Fruit fly (Drosophila melanogaster): ENCODE results near the gene hiro.

The hiro gene

dm6 chr3L:675856-676255, 11.9 kb downstream of the hiro start:
- TF ChIP-seq Pif1A (GFP tag; optimal IDR thresholded peaks at IDR 0.05) (no peak), CG13204 (GFP tag; optimal IDR thresholded peaks at IDR 0.05) (no peak), Pif1B (GFP tag; optimal IDR thresholded peaks at IDR 0.05) (no peak), Ets98B (GFP tag; IDR thresholded peaks at IDR 0.05) (no peak), Snoo (tag; optimal IDR thresholded peaks at IDR 0.05) (no peak), CG8301 (tag; optimal IDR thresholded peaks at IDR 0.05) (no peak), EcR (GFP tag; optimal IDR thresholded peaks at IDR 0.05) (no peak), CG15710 (tag; optimal IDR thresholded peaks at IDR 0.05) (no peak)

DNA sequence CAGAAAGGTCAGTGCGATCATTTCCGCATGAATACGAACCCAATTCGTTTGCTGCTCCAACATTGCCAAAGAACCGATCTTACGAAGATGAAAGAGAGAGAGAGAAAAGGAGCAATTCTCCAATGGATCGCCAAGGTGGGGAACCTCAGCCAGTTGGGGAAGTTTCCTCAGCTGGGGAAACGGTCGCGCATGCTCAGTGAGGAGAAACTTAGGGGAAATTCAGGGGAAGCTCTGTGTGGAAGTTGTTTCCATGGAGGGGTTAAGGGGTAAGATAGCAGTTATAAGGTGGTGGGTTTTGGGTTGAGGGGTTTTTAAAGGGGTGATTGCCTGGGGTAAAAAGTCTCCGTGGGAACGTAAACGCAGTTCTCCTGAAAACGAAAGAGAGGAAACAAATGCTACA, 14.4 kb downstream of the hiro start:
- TF ChIP-seq EcR (GFP tag; optimal IDR thresholded peaks at IDR 0.05), result no peak
- no peak for TF ChIP-seq D1 (tag; optimal IDR thresholded peaks at IDR 0.05)
- TF ChIP-seq CG13204 (GFP tag; optimal IDR thresholded peaks at IDR 0.05), result no peak
- TF ChIP-seq CG4496 (GFP tag; IDR thresholded peaks at IDR 0.05), result no peak
- no peak for TF ChIP-seq Pif1B (GFP tag; optimal IDR thresholded peaks at IDR 0.05)
- no peak for TF ChIP-seq CG34367 (tag; optimal IDR thresholded peaks at IDR 0.05)

DNA sequence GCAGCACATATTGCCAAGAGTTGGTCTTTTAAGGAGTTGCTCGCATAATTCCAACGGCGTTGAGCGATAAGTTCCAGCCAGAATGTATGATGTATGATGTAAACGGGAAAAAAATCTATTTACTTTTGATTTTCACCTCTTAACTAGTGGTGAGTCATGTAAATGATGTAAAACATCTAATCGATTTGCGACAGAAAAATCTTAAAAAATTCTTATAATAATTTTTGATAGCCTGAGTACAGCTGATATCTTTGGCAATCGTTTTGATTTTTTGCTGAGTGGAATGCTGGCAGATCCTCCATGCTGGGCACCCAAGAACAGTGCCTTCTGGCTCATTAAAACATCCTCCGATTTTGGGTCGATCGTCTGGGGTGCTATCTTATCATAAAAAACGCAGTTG, 21.2 kb downstream of the hiro start:
- TF ChIP-seq CG4496 (GFP tag; IDR thresholded peaks at IDR 0.05) (no peak), Snoo (tag; optimal IDR thresholded peaks at IDR 0.05) (no peak), CG13204 (GFP tag; optimal IDR thresholded peaks at IDR 0.05) (no peak), CG14655 (GFP tag; optimal IDR thresholded peaks at IDR 0.05) (no peak), Pif1B (GFP tag; optimal IDR thresholded peaks at IDR 0.05) (no peak), CG15710 (tag; optimal IDR thresholded peaks at IDR 0.05) (peak; percentile 7), CG9948 (tag; optimal IDR thresholded peaks at IDR 0.05) (peak; percentile 54), EcR (GFP tag; optimal IDR thresholded peaks at IDR 0.05) (no peak), CG12605 (GFP tag; IDR thresholded peaks at IDR 0.05) (no peak), fd96Ca (GFP tag; IDR thresholded peaks at IDR 0.05) (no peak), gl (tag; optimal IDR thresholded peaks at IDR 0.05) (no peak), rn (GFP tag; IDR thresholded peaks at IDR 0.05) (no peak), CG10348 (GFP tag; IDR thresholded peaks at IDR 0.05) (no peak), D1 (tag; optimal IDR thresholded peaks at IDR 0.05) (no peak), CG34367 (tag; optimal IDR thresholded peaks at IDR 0.05) (no peak), CG8301 (tag; optimal IDR thresholded peaks at IDR 0.05) (no peak), Pif1A (GFP tag; optimal IDR thresholded peaks at IDR 0.05) (no peak), CG17806 (tag; optimal IDR thresholded peaks at IDR 0.05) (peak; percentile 30), Ets98B (GFP tag; IDR thresholded peaks at IDR 0.05) (no peak), CG8159 (tag; optimal IDR thresholded peaks at IDR 0.05) (peak; percentile 49), CG32121 (GFP tag; IDR thresholded peaks at IDR 0.05) (no peak)

DNA sequence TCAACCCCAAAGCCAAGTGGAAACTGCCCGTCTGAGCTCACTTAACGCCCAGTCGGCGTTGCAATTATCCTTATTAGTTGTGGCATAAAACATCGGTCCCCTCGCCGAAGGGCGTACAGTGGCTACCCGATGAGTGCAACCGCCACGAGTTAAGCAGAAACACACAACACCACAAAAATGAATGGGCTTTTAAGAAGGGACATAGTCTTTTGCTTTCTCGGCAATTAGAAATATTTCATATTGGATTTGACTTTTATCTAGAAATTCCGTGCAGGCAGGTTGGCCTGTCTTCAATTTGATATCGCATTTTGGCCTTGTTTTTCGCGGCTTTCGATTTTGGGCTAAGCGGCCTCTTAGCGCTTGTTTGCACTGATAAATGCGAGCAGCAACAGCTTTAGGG, 23.9 kb downstream of the hiro start:
- TF ChIP-seq CG32121 (GFP tag; IDR thresholded peaks at IDR 0.05), result no peak
- TF ChIP-seq CG34367 (tag; optimal IDR thresholded peaks at IDR 0.05), result peak; percentile 49
- TF ChIP-seq CG14655 (GFP tag; optimal IDR thresholded peaks at IDR 0.05), result peak; percentile 45
- peak; percentile 59; the same call in 2 of the 3 replicates for TF ChIP-seq fd96Ca (GFP tag; IDR thresholded peaks at IDR 0.05)
- TF ChIP-seq EcR (GFP tag; optimal IDR thresholded peaks at IDR 0.05), result no peak
- no peak for TF ChIP-seq gl (tag; optimal IDR thresholded peaks at IDR 0.05)
- no peak; the same call in 1 of the 2 replicates for TF ChIP-seq rn (GFP tag; IDR thresholded peaks at IDR 0.05)
- TF ChIP-seq Pif1B (GFP tag; optimal IDR thresholded peaks at IDR 0.05), result peak; percentile 48
- peak; percentile 72; the same call in 2 of the 3 replicates for TF ChIP-seq CG4496 (GFP tag; IDR thresholded peaks at IDR 0.05)
- peak; percentile 57 for TF ChIP-seq CG8159 (tag; optimal IDR thresholded peaks at IDR 0.05)
- no peak for TF ChIP-seq CG10348 (GFP tag; IDR thresholded peaks at IDR 0.05)
- TF ChIP-seq Pif1A (GFP tag; optimal IDR thresholded peaks at IDR 0.05), result peak; percentile 58
- TF ChIP-seq D1 (tag; optimal IDR thresholded peaks at IDR 0.05), result no peak
- TF ChIP-seq Ets98B (GFP tag; IDR thresholded peaks at IDR 0.05), result peak; percentile 24; the same call in 1 of the 2 replicates
- TF ChIP-seq Snoo (tag; optimal IDR thresholded peaks at IDR 0.05), result peak; percentile 73
- peak; percentile 34 for TF ChIP-seq CG9948 (tag; optimal IDR thresholded peaks at IDR 0.05)
- TF ChIP-seq CG13204 (GFP tag; optimal IDR thresholded peaks at IDR 0.05), result peak; percentile 29
- peak; percentile 55 for TF ChIP-seq CG15710 (tag; optimal IDR thresholded peaks at IDR 0.05)
- peak; percentile 43 for TF ChIP-seq CG17806 (tag; optimal IDR thresholded peaks at IDR 0.05)
- no peak for TF ChIP-seq CG12605 (GFP tag; IDR thresholded peaks at IDR 0.05)
- TF ChIP-seq CG8301 (tag; optimal IDR thresholded peaks at IDR 0.05), result no peak

DNA sequence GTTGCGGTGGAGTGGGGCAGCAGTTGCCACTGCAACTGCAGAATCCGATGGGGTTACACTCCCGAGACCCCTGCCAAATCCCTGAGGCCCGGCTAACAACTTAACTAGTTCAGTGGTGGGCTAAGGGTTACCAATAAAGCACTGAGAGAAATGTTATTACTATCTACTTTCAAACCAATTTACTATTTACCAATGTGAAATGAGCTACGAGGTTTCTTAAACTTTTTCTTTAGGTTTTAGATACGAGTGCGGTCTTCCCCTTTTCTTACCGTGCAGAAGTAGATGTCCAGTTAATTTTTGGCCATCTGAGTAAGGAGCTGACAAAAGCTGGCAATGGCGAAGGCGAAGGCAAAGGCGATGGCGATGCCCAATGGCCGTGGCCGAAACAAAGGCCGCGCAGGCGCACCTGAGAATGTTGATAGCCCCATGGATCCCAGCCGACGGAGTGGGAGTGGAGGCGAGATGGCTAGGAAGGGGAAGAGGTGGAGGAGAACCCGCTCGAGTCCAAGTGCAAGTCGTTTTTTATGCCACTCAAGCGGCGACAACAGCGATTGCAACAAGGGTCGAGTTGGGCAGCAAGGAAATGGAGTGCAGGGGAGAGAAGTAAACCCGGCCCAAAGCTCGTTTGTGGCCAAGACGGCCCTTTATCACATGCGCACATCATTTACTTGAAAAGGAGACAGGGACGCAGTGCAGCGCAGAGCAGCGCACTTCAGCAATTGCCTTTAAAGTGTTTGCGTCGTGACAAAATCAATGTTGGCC, 27.3 kb downstream of the hiro start:
- TF ChIP-seq CG13204 (GFP tag; optimal IDR thresholded peaks at IDR 0.05) (peak; percentile 73), CG4496 (GFP tag; IDR thresholded peaks at IDR 0.05) (peak; percentile 53; the same call in 2 of the 3 replicates), EcR (GFP tag; optimal IDR thresholded peaks at IDR 0.05) (peak; percentile 44), CG8301 (tag; optimal IDR thresholded peaks at IDR 0.05) (peak; percentile 37), Pif1B (GFP tag; optimal IDR thresholded peaks at IDR 0.05) (peak; percentile 62), D1 (tag; optimal IDR thresholded peaks at IDR 0.05) (peak; percentile 4), Ets98B (GFP tag; IDR thresholded peaks at IDR 0.05) (no peak), CG34367 (tag; optimal IDR thresholded peaks at IDR 0.05) (peak; percentile 66), Pif1A (GFP tag; optimal IDR thresholded peaks at IDR 0.05) (peak; percentile 53), CG8159 (tag; optimal IDR thresholded peaks at IDR 0.05) (peak; percentile 70), CG32121 (GFP tag; IDR thresholded peaks at IDR 0.05) (no peak), CG9948 (tag; optimal IDR thresholded peaks at IDR 0.05) (peak; percentile 58), CG15710 (tag; optimal IDR thresholded peaks at IDR 0.05) (peak; percentile 72), gl (tag; optimal IDR thresholded peaks at IDR 0.05) (peak; percentile 44), CG12605 (GFP tag; IDR thresholded peaks at IDR 0.05) (no peak), Snoo (tag; optimal IDR thresholded peaks at IDR 0.05) (peak; percentile 15), CG14655 (GFP tag; optimal IDR thresholded peaks at IDR 0.05) (peak; percentile 65), fd96Ca (GFP tag; IDR thresholded peaks at IDR 0.05) (no peak), CG10348 (GFP tag; IDR thresholded peaks at IDR 0.05) (no peak), CG17806 (tag; optimal IDR thresholded peaks at IDR 0.05) (peak; percentile 74), rn (GFP tag; IDR thresholded peaks at IDR 0.05) (0 out of 2 replicates have a peak, but pooled peaks have one; percentile 6)

All from whole organism, pupa.